Fruit fly (Drosophila melanogaster) whole organism, wandering third instar larva: Measurements from ENCODE around the gene CG16775.

ENCODE experiments used
- CG32264 ChIP-seq: fragments of 200-800 bp; sonication (Bioruptor generic); optimal IDR thresholded peaks from 2 replicates; lab custom pipeline; 2016; ENCODE audit warnings: missing biosample characterization, missing genetic modification characterization
- CG9705 ChIP-seq: fragments of 200-800 bp; sonication (Bioruptor generic); optimal IDR thresholded peaks from 2 replicates; lab custom pipeline; 2018; ENCODE audit warnings: missing biosample characterization, mild to moderate bottlenecking, missing genetic modification characterization
- CrebA ChIP-seq: fragments of 200-800 bp; sonication (Bioruptor generic); optimal IDR thresholded peaks from 2 replicates; lab custom pipeline; 2016; ENCODE audit warnings: missing biosample characterization, mild to moderate bottlenecking, missing genetic modification characterization, borderline replicate concordance
- Myc ChIP-seq: fragments of >200 bp; optimal IDR thresholded peaks from 2 replicates; lab custom pipeline; 2017
- br ChIP-seq: fragments of 200-800 bp; sonication (Bioruptor generic); optimal IDR thresholded peaks from 2 replicates; lab custom pipeline; 2016; ENCODE audit warnings: missing biosample characterization, missing genetic modification characterization
- dsf ChIP-seq: sonication (Bioruptor generic); optimal IDR thresholded peaks from 2 replicates; lab custom pipeline; 2016; ENCODE audit warnings: missing biosample characterization, missing genetic modification characterization, borderline replicate concordance
- pan ChIP-seq: fragments of >200 bp; optimal IDR thresholded peaks from 2 replicates; lab custom pipeline; 2017
- usp ChIP-seq: fragments of >200 bp; optimal IDR thresholded peaks from 2 replicates; lab custom pipeline; 2017; ENCODE audit warnings: missing biosample characterization, missing genetic modification characterization

dm6 chr3L:17928106-17928505, 41.7 kb upstream of the CG16775 start:
- no peak for TF ChIP-seq pan (lab: Kevin White, UChicago)
- no peak for TF ChIP-seq CG9705
- TF ChIP-seq usp (GFP tag; lab: Kevin White, UChicago): no peak
- no peak for TF ChIP-seq CG32264 (GFP tag; lab: Kevin White, UChicago)
- no peak for TF ChIP-seq dsf (GFP tag; lab: Kevin White, UChicago)
- no peak for TF ChIP-seq br (GFP tag; lab: Kevin White, UChicago)
- TF ChIP-seq CrebA (GFP tag; lab: Kevin White, UChicago): no peak
- no peak for TF ChIP-seq Myc (lab: Kevin White, UChicago)
